Worm (Caenorhabditis elegans): ENCODE measurements around the gene C47E8.4.
A peak's percentile ranks its signal among the peaks of the same experiment; 100 is the strongest.

C47E8.4 gene

ce11 chrV:14685435-14686058, at the start of gene C47E8.4:
TSS of gene C47E8.4 (minus strand) at chrV:14685485.
- TF ChIP-seq tbx-2 (tag; optimal IDR thresholded peaks at IDR 0.05): peak; percentile 95
- peak; percentile 61 for TF ChIP-seq nhr-28 (tag; optimal IDR thresholded peaks at IDR 0.05)
- TF ChIP-seq ztf-11 (tag; optimal IDR thresholded peaks at IDR 0.05): no peak
- TF ChIP-seq ceh-28 (tag; optimal IDR thresholded peaks at IDR 0.05): peak; percentile 93
- TF ChIP-seq fos-1 (tag; optimal IDR thresholded peaks at IDR 0.05): peak; percentile 67
- peak; percentile 94 for TF ChIP-seq egl-5 (tag; optimal IDR thresholded peaks at IDR 0.05)
- peak; percentile 89 for TF ChIP-seq R02D3.7 (tag; optimal IDR thresholded peaks at IDR 0.05)
- TF ChIP-seq aly-2 (tag; optimal IDR thresholded peaks at IDR 0.05): no peak
- TF ChIP-seq mml-1 (tag; optimal IDR thresholded peaks at IDR 0.05): no peak
- TF ChIP-seq nhr-237 (tag; optimal IDR thresholded peaks at IDR 0.05): peak; percentile 30
- peak; percentile 100 for TF ChIP-seq nfya-1 (tag; optimal IDR thresholded peaks at IDR 0.05; ENCODE audit: insufficient read depth)
- peak; percentile 57 for TF ChIP-seq daf-12 (tag; optimal IDR thresholded peaks at IDR 0.05)
- TF ChIP-seq nhr-76 (tag; optimal IDR thresholded peaks at IDR 0.05): peak; percentile 66
- TF ChIP-seq fkh-2 (tag; optimal IDR thresholded peaks at IDR 0.05): no peak
- no peak for TF ChIP-seq nhr-12 (tag; optimal IDR thresholded peaks at IDR 0.05)
- TF ChIP-seq elt-3 (tag; optimal IDR thresholded peaks at IDR 0.05): peak in 1 of 3 experiments; percentile 52
- TF ChIP-seq nhr-25 (tag; optimal IDR thresholded peaks at IDR 0.05): peak; percentile 98
- peak; percentile 100 for TF ChIP-seq lin-15B (tag; optimal IDR thresholded peaks at IDR 0.05)
- no peak for TF ChIP-seq ceh-16 (tag; optimal IDR thresholded peaks at IDR 0.05)
- TF ChIP-seq jun-1 (tag; optimal IDR thresholded peaks at IDR 0.05): peak; percentile 98
- peak; percentile 98 for TF ChIP-seq fkh-10 (GFP tag; optimal IDR thresholded peaks at IDR 0.05)
- TF ChIP-seq egl-27 (tag; optimal IDR thresholded peaks at IDR 0.05): peak; percentile 84
- peak; percentile 98 for TF ChIP-seq pha-4 (tag; optimal IDR thresholded peaks at IDR 0.05)
- TF ChIP-seq ceh-82 (tag; optimal IDR thresholded peaks at IDR 0.05): peak; percentile 72
- TF ChIP-seq nhr-11 (tag; optimal IDR thresholded peaks at IDR 0.05): peak; percentile 93
- TF ChIP-seq ZK546.5 (tag; optimal IDR thresholded peaks at IDR 0.05): peak; percentile 39
- TF ChIP-seq elt-2 (tag; optimal IDR thresholded peaks at IDR 0.05): peak; percentile 79
- TF ChIP-seq ama-1 (optimal IDR thresholded peaks at IDR 0.05): peak; percentile 91
- TF ChIP-seq nhr-67 (tag; optimal IDR thresholded peaks at IDR 0.05): peak; percentile 19
- no peak for TF ChIP-seq ceh-9 (tag; optimal IDR thresholded peaks at IDR 0.05)
- no peak for TF ChIP-seq unc-39 (tag; optimal IDR thresholded peaks at IDR 0.05)
- TF ChIP-seq sea-2 (GFP tag; optimal IDR thresholded peaks at IDR 0.05): no peak
- peak; percentile 66 for TF ChIP-seq zag-1 (tag; optimal IDR thresholded peaks at IDR 0.05)
- peak; percentile 86 for TF ChIP-seq pqm-1 (tag; optimal IDR thresholded peaks at IDR 0.05)
- peak; percentile 80 for TF ChIP-seq elt-1 (tag; optimal IDR thresholded peaks at IDR 0.05)
- peak; percentile 93 for TF ChIP-seq ztf-4 (tag; optimal IDR thresholded peaks at IDR 0.05)
- TF ChIP-seq mdl-1 (tag; optimal IDR thresholded peaks at IDR 0.05): no peak
- TF ChIP-seq nhr-77 (tag; optimal IDR thresholded peaks at IDR 0.05): peak; percentile 89
- peak; percentile 99 for TF ChIP-seq lsy-12 (tag; optimal IDR thresholded peaks at IDR 0.05)
- TF ChIP-seq unc-62 (GFP tag; optimal IDR thresholded peaks at IDR 0.05): peak; percentile 87
- peak; percentile 84 for TF ChIP-seq skn-1 (tag; optimal IDR thresholded peaks at IDR 0.05)
- TF ChIP-seq lin-39 (tag; optimal IDR thresholded peaks at IDR 0.05): peak; percentile 93
- peak; percentile 98 for TF ChIP-seq nhr-43 (tag; optimal IDR thresholded peaks at IDR 0.05; ENCODE audit: poor library complexity, severe bottlenecking)
- peak; percentile 83 for TF ChIP-seq hmg-11 (tag; optimal IDR thresholded peaks at IDR 0.05)
- peak in 1 of 2 experiments; percentile 82 for TF ChIP-seq eor-1 (tag; optimal IDR thresholded peaks at IDR 0.05)
- peak; percentile 90 for TF ChIP-seq snpc-4 (tag; optimal IDR thresholded peaks at IDR 0.05)
- peak; percentile 98 for TF ChIP-seq nhr-23 (tag; optimal IDR thresholded peaks at IDR 0.05)
